Fruit fly (Drosophila melanogaster): ENCODE measurements around the gene CG33986.

CG33986 gene

dm6 chr3L:15502256-15502655 lies 22.8 kb downstream of the CG33986 start:
- no peak for TF ChIP-seq CG11294 (GFP tag; IDR thresholded peaks at IDR 0.05)
- no peak for TF ChIP-seq net (GFP tag; optimal IDR thresholded peaks at IDR 0.05)
- no peak for TF ChIP-seq Ets96B (tag; optimal IDR thresholded peaks at IDR 0.05)
- peak; percentile 1 for TF ChIP-seq vri (GFP tag; optimal IDR thresholded peaks at IDR 0.05)
- no peak for TF ChIP-seq Sox15 (GFP tag; optimal IDR thresholded peaks at IDR 0.05)
- no peak for TF ChIP-seq spab (GFP tag; optimal IDR thresholded peaks at IDR 0.05)
- no peak for TF ChIP-seq Eip93F (GFP tag; optimal IDR thresholded peaks at IDR 0.05)

- TF ChIP-seq lz (GFP tag; optimal IDR thresholded peaks at IDR 0.05) (no peak), CG8119 (GFP tag; IDR thresholded peaks at IDR 0.05) (no peak), vri (GFP tag; optimal IDR thresholded peaks at IDR 0.05) (no peak), Eip78C (GFP tag) (peak; percentile 47), eg (GFP tag; IDR thresholded peaks at IDR 0.05) (0 out of 3 replicates have a peak, but pooled peaks have one; percentile 12)
These were observed 23.4 kb downstream of the CG33986 start for dm6 chr3L:15501646-15501972.

dm6 chr3L:15500813-15501645 lies 24.0 kb downstream of the CG33986 start, which contains the start of gene CG7272:
Gene CG7272, plus strand, starts transcription at chr3L:15500938.
- TF ChIP-seq Eip78C (GFP tag) (peak; percentile 68), topi (GFP tag; optimal IDR thresholded peaks at IDR 0.05) (peak; percentile 7), CG6163 (GFP tag; IDR thresholded peaks at IDR 0.05) (peak; percentile 48; the same call in 2 of the 3 replicates), Blimp-1 (GFP tag; optimal IDR thresholded peaks at IDR 0.05) (no peak), Hr4 (GFP tag; optimal IDR thresholded peaks at IDR 0.05) (peak; percentile 0), fd59A (GFP tag; optimal IDR thresholded peaks at IDR 0.05) (no peak), Ets21C (GFP tag; optimal IDR thresholded peaks at IDR 0.05) (no peak), pdm3 (GFP tag; optimal IDR thresholded peaks at IDR 0.05) (no peak), fd85E (GFP tag; optimal IDR thresholded peaks at IDR 0.05) (no peak), Eip75B (GFP tag; optimal IDR thresholded peaks at IDR 0.05) (no peak), OdsH (GFP tag; optimal IDR thresholded peaks at IDR 0.05) (no peak), spab (GFP tag; optimal IDR thresholded peaks at IDR 0.05) (no peak), lz (GFP tag; optimal IDR thresholded peaks at IDR 0.05) (no peak), vri (GFP tag; optimal IDR thresholded peaks at IDR 0.05) (peak; percentile 26), CG8119 (GFP tag; IDR thresholded peaks at IDR 0.05) (peak; percentile 25; the same call in 1 of the 3 replicates), Smox (GFP tag; optimal IDR thresholded peaks at IDR 0.05) (no peak), Sox14 (GFP tag; optimal IDR thresholded peaks at IDR 0.05) (peak; percentile 60), CG15336 (GFP tag; IDR thresholded peaks at IDR 0.05) (peak; percentile 15; the same call in 1 of the 2 replicates), CG11902 (GFP tag; optimal IDR thresholded peaks at IDR 0.05) (no peak), CG6792 (GFP tag; optimal IDR thresholded peaks at IDR 0.05) (no peak), Lpt (GFP tag; optimal IDR thresholded peaks at IDR 0.05) (peak; percentile 28), cyc (GFP tag; optimal IDR thresholded peaks at IDR 0.05) (no peak), CG32006 (GFP tag; optimal IDR thresholded peaks at IDR 0.05) (peak; percentile 38), CG3919 (GFP tag; optimal IDR thresholded peaks at IDR 0.05) (peak; percentile 51), fkh (GFP tag; optimal IDR thresholded peaks at IDR 0.05) (peak; percentile 85), CG6276 (GFP tag; optimal IDR thresholded peaks at IDR 0.05) (no peak)

dm6 chr3L:15498745-15499144 lies 26.3 kb downstream of the CG33986 start, which contains the start of gene CG7275:
Gene CG7275, plus strand, starts transcription at chr3L:15498959.
- no peak for TF ChIP-seq CG10669 (GFP tag; optimal IDR thresholded peaks at IDR 0.05)
- TF ChIP-seq Sox102F (GFP tag; optimal IDR thresholded peaks at IDR 0.05), result no peak
- TF ChIP-seq Hr39 (GFP tag; optimal IDR thresholded peaks at IDR 0.05), result no peak
- no peak for TF ChIP-seq Ets21C (GFP tag; optimal IDR thresholded peaks at IDR 0.05)
- TF ChIP-seq fkh (GFP tag; optimal IDR thresholded peaks at IDR 0.05), result no peak
- TF ChIP-seq CG6792 (GFP tag; optimal IDR thresholded peaks at IDR 0.05), result no peak
- TF ChIP-seq CG6163 (GFP tag; IDR thresholded peaks at IDR 0.05), result no peak
- TF ChIP-seq Met (GFP tag; optimal IDR thresholded peaks at IDR 0.05), result no peak
- TF ChIP-seq CG15336 (GFP tag; IDR thresholded peaks at IDR 0.05), result no peak
- no peak for TF ChIP-seq cyc (GFP tag; optimal IDR thresholded peaks at IDR 0.05)
- no peak for TF ChIP-seq Eip75B (GFP tag; optimal IDR thresholded peaks at IDR 0.05)
- TF ChIP-seq net (GFP tag; optimal IDR thresholded peaks at IDR 0.05), result no peak
- TF ChIP-seq esn (GFP tag; optimal IDR thresholded peaks at IDR 0.05), result no peak
- TF ChIP-seq dsx (GFP tag; optimal IDR thresholded peaks at IDR 0.05; ENCODE audit: poor library complexity, severe bottlenecking), result no peak
- no peak for TF ChIP-seq CG11902 (GFP tag; optimal IDR thresholded peaks at IDR 0.05)
- TF ChIP-seq vri (GFP tag; optimal IDR thresholded peaks at IDR 0.05), result no peak
- TF ChIP-seq Ets96B (tag; optimal IDR thresholded peaks at IDR 0.05), result no peak
- TF ChIP-seq acj6 (GFP tag; optimal IDR thresholded peaks at IDR 0.05), result no peak
- TF ChIP-seq CG9139 (GFP tag; optimal IDR thresholded peaks at IDR 0.05), result no peak

Data from whole organism, prepupa.